Worm (Caenorhabditis elegans): ENCODE measurements around the gene Y43F8B.11.

- TF ChIP-seq pha-4 (GFP tag; IDR thresholded peaks at IDR 0.05) = no peak
- no peak for TF ChIP-seq pha-4 (tag; optimal IDR thresholded peaks at IDR 0.05)
- TF ChIP-seq D1046.2 (GFP tag; IDR thresholded peaks at IDR 0.05) = no peak
- no peak for TF ChIP-seq T20F7.1 (GFP tag; optimal IDR thresholded peaks at IDR 0.05)
- TF ChIP-seq F44E2.7 (GFP tag; IDR thresholded peaks at IDR 0.05) = no peak
- no peak for TF ChIP-seq lsy-2 (tag; optimal IDR thresholded peaks at IDR 0.05)
- TF ChIP-seq zfp-3 (GFP tag; conservative IDR thresholded peaks at IDR 0.05) = no peak
- TF ChIP-seq jun-1 (tag; optimal IDR thresholded peaks at IDR 0.05) = no peak
- no peak for TF ChIP-seq ces-1 (GFP tag; optimal IDR thresholded peaks at IDR 0.05)
- no peak for TF ChIP-seq nhr-10 (tag; optimal IDR thresholded peaks at IDR 0.05)
- no peak for TF ChIP-seq lin-38 (GFP tag; IDR thresholded peaks at IDR 0.05)
Observed at ce11 chrV:19510925-19511324, 40.4 kb downstream of the Y43F8B.11 start.

Data from whole organism, L4 larva.